Worm (Caenorhabditis elegans) whole organism, L1 larva: ENCODE results near the gene C25E10.10.
A peak's percentile ranks its signal among the peaks of the same experiment; 100 is the strongest.

Experiments
- C04F5.9 ChIP-seq: sonication (generic microtip); optimal IDR thresholded peaks from 2 replicates; lab custom pipeline; 2016; ENCODE audit warnings: missing genetic modification characterization, missing compliant biosample characterization
- C34B4.2 ChIP-seq: sonication (generic microtip); optimal IDR thresholded peaks from 2 replicates; lab custom pipeline; 2017; ENCODE audit warnings: mild to moderate bottlenecking, missing genetic modification characterization, missing compliant biosample characterization
- Y116A8C.19 ChIP-seq: sonication (generic microtip); optimal IDR thresholded peaks from 2 replicates; lab custom pipeline; 2016; ENCODE audit warnings: missing compliant biosample characterization, missing genetic modification characterization, borderline replicate concordance
- blmp-1 ChIP-seq: fragments of 150-350 bp; optimal IDR thresholded peaks from 2 replicates; lab custom pipeline; 2014; ENCODE audit warnings: missing biosample characterization, missing genetic modification characterization
- ceh-88 ChIP-seq: fragments of 200-800 bp; sonication (Bioruptor generic); IDR thresholded peaks from 2 replicates; pipeline ENCODE4 v1.3.6; 2022; ENCODE audit warnings: missing genetic modification characterization, missing compliant biosample characterization
- dpl-1 ChIP-seq, 3 experiments: fragments of 150-350 bp in 2 of 3; sonication (generic microtip) in 1 of 3; optimal IDR thresholded peaks; 2 replicates each; lab custom pipeline; 2014 to 2017; ENCODE audit warnings: missing biosample characterization in 3 of 3, missing genetic modification characterization in 3 of 3, missing genetic modification reagents in 3 of 3
- dsc-1 ChIP-seq: sonication (generic microtip); optimal IDR thresholded peaks from 2 replicates; lab custom pipeline; 2016; ENCODE audit warnings: mild to moderate bottlenecking, missing genetic modification characterization, missing compliant biosample characterization
- efl-1 ChIP-seq, 4 experiments: fragments of 150-350 bp; optimal IDR thresholded peaks in 3 of 4; peaks in 1 of 4; 1 replicate in 1 of 4; 2 replicates in 3 of 4; lab custom pipeline; 2014; ENCODE audit warnings: missing biosample characterization in 2 of 4, missing genetic modification characterization in 2 of 4, missing genetic modification reagents in 2 of 4
- elt-2 ChIP-seq: sonication (generic microtip); optimal IDR thresholded peaks from 2 replicates; lab custom pipeline; 2016; ENCODE audit warnings: missing genetic modification characterization, mild to moderate bottlenecking, inconsistent platforms, missing compliant biosample characterization, missing genetic modification reagents
- elt-3 ChIP-seq, 6 experiments: fragments of 150-350 bp in 1 of 6; sonication (generic microtip); optimal IDR thresholded peaks; 2 replicates each; lab custom pipeline; 2017 to 2018; ENCODE audit warnings: missing biosample characterization in 6 of 6, missing genetic modification characterization in 6 of 6, inconsistent platforms in 1 of 6
- fkh-10 ChIP-seq: sonication (generic microtip); optimal IDR thresholded peaks from 2 replicates; lab custom pipeline; 2017; ENCODE audit warnings: missing biosample characterization, missing genetic modification reagents, missing genetic modification characterization
- fkh-8 ChIP-seq: sonication (generic microtip); optimal IDR thresholded peaks from 2 replicates; lab custom pipeline; 2016; ENCODE audit warnings: mild to moderate bottlenecking, missing genetic modification characterization, missing compliant biosample characterization
- fos-1 ChIP-seq: fragments of 150-350 bp; optimal IDR thresholded peaks from 2 replicates; lab custom pipeline; 2014; ENCODE audit warnings: missing biosample characterization, missing genetic modification characterization
- hlh-17 ChIP-seq: fragments of 200-800 bp; sonication (Bioruptor generic); optimal IDR thresholded peaks from 2 replicates; lab custom pipeline; 2018; ENCODE audit warnings: missing genetic modification characterization, mild to moderate bottlenecking, missing compliant biosample characterization, moderate library complexity, borderline replicate concordance
- hlh-4 ChIP-seq: sonication (generic microtip); optimal IDR thresholded peaks from 2 replicates; lab custom pipeline; 2016; ENCODE audit warnings: mild to moderate bottlenecking, missing genetic modification characterization, missing compliant biosample characterization
- irx-1 ChIP-seq: sonication (generic microtip); optimal IDR thresholded peaks from 2 replicates; lab custom pipeline; 2016; ENCODE audit warnings: missing genetic modification characterization, missing compliant biosample characterization
- lin-13 ChIP-seq: fragments of 150-350 bp; optimal IDR thresholded peaks from 2 replicates; lab custom pipeline; 2014; ENCODE audit warnings: missing biosample characterization, missing genetic modification reagents, missing genetic modification characterization
- lin-14 ChIP-seq: fragments of 200-800 bp; sonication (Bioruptor generic); optimal IDR thresholded peaks from 2 replicates; lab custom pipeline; 2018; ENCODE audit warnings: mild to moderate bottlenecking, missing genetic modification characterization, moderate library complexity, missing compliant biosample characterization
- lin-15B ChIP-seq: fragments of 150-350 bp; sonication (generic microtip); optimal IDR thresholded peaks from 3 replicates; lab custom pipeline; 2014; ENCODE audit warnings: missing biosample characterization, missing genetic modification characterization
- mdl-1 ChIP-seq, 2 experiments: fragments of 150-350 bp; optimal IDR thresholded peaks; 2 replicates each; lab custom pipeline; 2014 to 2017; ENCODE audit warnings: missing biosample characterization in 2 of 2, missing genetic modification characterization in 2 of 2, inconsistent platforms in 1 of 2
- nhr-11 ChIP-seq: fragments of 150-350 bp; optimal IDR thresholded peaks from 2 replicates; lab custom pipeline; 2014; ENCODE audit warnings: missing biosample characterization, missing genetic modification characterization
- nhr-19 ChIP-seq: fragments of 200-800 bp; sonication (Bioruptor generic); conservative IDR thresholded peaks from 2 replicates; pipeline ENCODE4 v1.3.6; 2022; ENCODE audit warnings: missing genetic modification characterization, missing compliant biosample characterization
- nhr-28 ChIP-seq: fragments of 150-350 bp; optimal IDR thresholded peaks from 2 replicates; lab custom pipeline; 2014; ENCODE audit warnings: missing biosample characterization, missing genetic modification characterization
- nhr-47 ChIP-seq: sonication (generic microtip); optimal IDR thresholded peaks from 2 replicates; lab custom pipeline; 2016; ENCODE audit warnings: mild to moderate bottlenecking, missing genetic modification characterization, moderate library complexity, missing compliant biosample characterization
- nhr-71 ChIP-seq: sonication (generic microtip); optimal IDR thresholded peaks from 2 replicates; lab custom pipeline; 2016; ENCODE audit warnings: mild to moderate bottlenecking, missing genetic modification characterization, moderate library complexity, missing compliant biosample characterization
- nhr-76 ChIP-seq: sonication (generic microtip); optimal IDR thresholded peaks from 2 replicates; lab custom pipeline; 2017; ENCODE audit warnings: missing biosample characterization, missing genetic modification characterization
- pax-3 ChIP-seq: fragments of 200-800 bp; sonication (Bioruptor generic); optimal IDR thresholded peaks from 2 replicates; lab custom pipeline; 2018; ENCODE audit warnings: mild to moderate bottlenecking, missing genetic modification characterization, moderate library complexity, missing compliant biosample characterization
- rnt-1 ChIP-seq: sonication (generic microtip); optimal IDR thresholded peaks from 2 replicates; lab custom pipeline; 2016; ENCODE audit warnings: mild to moderate bottlenecking, missing genetic modification characterization, moderate library complexity, missing compliant biosample characterization
- sox-4 ChIP-seq: sonication (generic microtip); optimal IDR thresholded peaks from 2 replicates; lab custom pipeline; 2016; ENCODE audit warnings: missing genetic modification characterization, missing compliant biosample characterization
- sptf-1 ChIP-seq: fragments of 150-350 bp; optimal IDR thresholded peaks from 2 replicates; lab custom pipeline; 2014; ENCODE audit warnings: missing biosample characterization, missing genetic modification characterization
- tlp-1 ChIP-seq: fragments of 150-350 bp; optimal IDR thresholded peaks from 2 replicates; lab custom pipeline; 2014; ENCODE audit warnings: missing biosample characterization, missing genetic modification characterization
- unc-62 ChIP-seq: fragments of 150-350 bp; optimal IDR thresholded peaks from 2 replicates; lab custom pipeline; 2014; ENCODE audit warnings: missing biosample characterization, missing genetic modification reagents, missing genetic modification characterization
- xbp-1 ChIP-seq: sonication (generic microtip); optimal IDR thresholded peaks from 2 replicates; lab custom pipeline; 2016; ENCODE audit warnings: missing genetic modification characterization, missing compliant biosample characterization
- zag-1 ChIP-seq: fragments of 150-350 bp; optimal IDR thresholded peaks from 2 replicates; lab custom pipeline; 2014; ENCODE audit warnings: missing biosample characterization, missing genetic modification characterization

C25E10.10 gene

DNA sequence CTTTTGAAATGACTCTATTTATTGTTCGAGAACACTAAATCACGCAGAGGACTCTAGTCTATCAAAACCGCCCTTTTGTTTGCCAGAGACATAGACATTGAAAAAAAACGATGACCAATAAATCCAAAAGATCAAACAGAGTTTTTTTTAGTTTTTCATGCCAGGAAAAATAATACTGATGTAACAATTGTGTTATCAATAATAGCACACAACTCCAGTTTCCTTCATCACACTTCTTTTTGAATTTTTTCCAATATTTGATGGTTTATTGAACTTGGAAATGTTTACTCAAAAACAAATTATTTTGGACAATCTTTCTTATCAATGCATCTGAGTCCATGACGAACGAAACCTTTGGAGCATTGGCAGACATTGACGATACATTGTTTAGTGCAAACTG, 2.2 kb downstream of the C25E10.10 start, which contains the start of gene C25E10.8:
TSS of gene C25E10.8 (minus strand) at position 101 of the 400 bp plus-strand sequence.
- no peak for TF ChIP-seq hlh-17 (GFP tag; lab: Kevin White, UChicago)
- TF ChIP-seq dsc-1: no peak
- no peak for TF ChIP-seq nhr-76 (tag; lab: Kevin White, UChicago)
- TF ChIP-seq xbp-1 (tag; lab: Kevin White, UChicago): no peak
- no peak for TF ChIP-seq Y116A8C.19 (tag; lab: Kevin White, UChicago)
- no peak for TF ChIP-seq elt-2 (tag; lab: Kevin White, UChicago)
- TF ChIP-seq sptf-1 (tag; lab: Kevin White, UChicago): no peak
- no peak for TF ChIP-seq fkh-8 (tag; lab: Kevin White, UChicago)
- no peak for TF ChIP-seq tlp-1 (tag; lab: Kevin White, UChicago)
- no peak for TF ChIP-seq fos-1 (tag; lab: Kevin White, UChicago)
- TF ChIP-seq blmp-1 (tag; lab: Kevin White, UChicago): no peak
- no peak for TF ChIP-seq ceh-88 (GFP tag; lab: Robert Waterston, UW)
- no peak for TF ChIP-seq C04F5.9
- no peak for TF ChIP-seq zag-1 (tag; lab: Kevin White, UChicago)
- TF ChIP-seq lin-15B (tag; lab: Kevin White, UChicago): no peak
- TF ChIP-seq nhr-28 (tag; lab: Kevin White, UChicago): no peak
- TF ChIP-seq, all 84 proteins: peak for 0

DNA sequence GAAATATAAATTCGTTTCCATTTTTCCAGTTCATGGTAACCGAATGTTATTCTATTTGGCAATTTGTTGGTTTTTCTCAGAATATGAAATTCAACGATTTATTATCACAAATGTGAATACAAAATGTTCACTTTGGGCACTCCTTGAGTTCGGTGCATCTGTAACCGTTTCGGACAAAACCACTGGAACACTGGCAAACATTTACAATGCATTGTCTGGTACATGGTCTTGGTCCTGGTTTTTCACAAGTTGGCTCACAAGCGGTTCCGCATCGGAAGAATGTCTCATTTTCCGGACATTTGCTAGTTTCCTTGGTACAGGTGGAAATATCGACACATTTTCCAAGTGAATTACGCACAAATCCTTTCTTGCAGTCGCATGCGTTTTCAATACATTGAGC, 2.9 kb downstream of the C25E10.10 start:
- TF ChIP-seq hlh-4 (tag; lab: Kevin White, UChicago) (peak; percentile 70), lin-13 (GFP tag; lab: Kevin White, UChicago) (no peak)
- TF ChIP-seq, all 84 proteins: peak for 1

DNA sequence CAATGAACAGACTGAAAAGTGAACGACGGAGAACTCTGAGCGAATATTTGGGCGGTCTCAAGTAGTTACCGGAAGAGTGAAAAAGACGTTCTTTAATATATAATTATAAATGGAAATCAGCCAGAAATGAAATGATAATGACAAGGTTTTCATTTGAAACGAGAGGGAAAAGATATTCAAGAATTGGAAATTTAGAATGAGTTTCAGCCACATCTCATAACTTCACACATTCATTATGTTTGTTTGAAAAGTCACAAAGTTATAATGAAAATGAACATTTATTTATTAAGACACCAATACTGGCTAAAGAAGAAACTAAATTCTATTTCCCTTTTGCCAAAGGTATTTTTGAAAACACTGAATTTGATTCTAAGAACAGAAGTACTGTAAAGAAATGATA, 5.1 kb downstream of the C25E10.10 start, which contains the start of gene C25E10.7:
TSS of gene C25E10.7 (minus strand) at position 101 of the 400 bp plus-strand sequence.
- TF ChIP-seq dpl-1 (GFP tag; optimal IDR thresholded peaks at IDR 0.05; lab: Kevin White, UChicago) (no peak), efl-1 (optimal IDR thresholded peaks at IDR 0.05; lab: Kevin White, UChicago) (no peak), efl-1 (GFP tag; optimal IDR thresholded peaks at IDR 0.05 in 1 of 2; lab: Kevin White, UChicago) (peak in 1 of 2 experiments; percentile 40)

DNA sequence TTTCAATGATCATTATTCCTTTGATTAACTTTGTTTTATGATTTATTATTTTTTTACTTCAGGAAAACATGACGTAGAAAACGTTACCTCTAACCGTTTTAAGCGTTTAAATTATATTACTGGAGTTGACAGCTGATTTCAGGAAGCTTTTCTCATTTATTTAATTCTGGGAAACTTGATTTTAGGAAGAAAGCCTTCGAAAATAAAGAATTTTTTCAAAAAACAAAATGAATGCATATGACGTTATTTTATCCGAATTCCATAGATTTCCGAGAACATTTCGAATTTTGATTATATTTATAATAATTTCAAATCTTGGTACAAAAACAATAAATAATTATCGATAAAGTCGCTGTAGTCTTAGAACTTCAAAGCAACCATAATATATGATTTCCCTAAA, 6.9 kb downstream of the C25E10.10 start:
- TF ChIP-seq elt-3 (tag; optimal IDR thresholded peaks at IDR 0.05; lab: Kevin White, UChicago) (no peak), hlh-4 (tag; lab: Kevin White, UChicago) (peak; percentile 97), nhr-47 (tag; lab: Kevin White, UChicago) (peak; percentile 31), nhr-71 (tag; lab: Kevin White, UChicago) (peak; percentile 32)

DNA sequence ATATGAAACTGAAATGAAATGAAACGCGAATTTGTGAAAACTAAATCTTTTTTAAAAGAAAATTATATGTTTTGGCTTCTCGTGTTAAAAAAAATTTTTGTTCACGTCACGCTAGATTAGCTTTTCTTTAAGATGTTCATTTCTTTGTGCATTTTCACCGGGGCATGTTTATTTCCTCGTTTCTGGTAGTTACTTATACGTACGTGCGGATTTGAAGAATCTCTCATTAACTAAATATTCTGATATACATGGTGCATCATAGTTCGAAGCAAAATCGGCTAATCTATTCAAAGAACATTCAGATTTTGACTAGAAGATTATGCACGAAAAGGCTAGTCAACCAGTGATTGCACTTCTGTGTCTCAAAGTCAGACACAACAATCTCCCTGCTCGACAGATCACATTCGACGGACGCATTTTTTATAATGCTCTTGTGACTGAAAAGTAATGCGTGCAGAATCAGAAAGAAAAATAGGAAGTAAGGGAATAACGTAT, 8.6 kb downstream of the C25E10.10 start, which contains the start of gene C25E10.17:
TSS of gene C25E10.17 (minus strand) at position 51 of the 495 bp plus-strand sequence.
- TF ChIP-seq sox-4 (tag; lab: Kevin White, UChicago): peak; percentile 58
- peak; percentile 67 for TF ChIP-seq dsc-1
- TF ChIP-seq nhr-47 (tag; lab: Kevin White, UChicago): peak; percentile 43
- no peak for TF ChIP-seq dpl-1 (GFP tag; optimal IDR thresholded peaks at IDR 0.05; lab: Kevin White, UChicago)
- no peak for TF ChIP-seq fkh-10 (GFP tag; lab: Kevin White, UChicago)
- TF ChIP-seq nhr-11 (tag; lab: Kevin White, UChicago): peak; percentile 37
- no peak for TF ChIP-seq C34B4.2 (tag; lab: Kevin White, UChicago)
- no peak for TF ChIP-seq C04F5.9
- TF ChIP-seq pax-3 (tag; lab: Kevin White, UChicago): peak; percentile 44
- peak; percentile 13 for TF ChIP-seq lin-14 (GFP tag; lab: Kevin White, UChicago)
- TF ChIP-seq irx-1 (tag; lab: Kevin White, UChicago): no peak
- peak; percentile 89 for TF ChIP-seq fkh-8 (tag; lab: Kevin White, UChicago)
- peak; percentile 42 for TF ChIP-seq nhr-71 (tag; lab: Kevin White, UChicago)
- TF ChIP-seq mdl-1 (tag; optimal IDR thresholded peaks at IDR 0.05; lab: Kevin White, UChicago): no peak
- TF ChIP-seq unc-62 (GFP tag; lab: Kevin White, UChicago): no peak
- no peak for TF ChIP-seq nhr-19 (GFP tag; lab: Robert Waterston, UW)
- TF ChIP-seq zag-1 (tag; lab: Kevin White, UChicago): no peak
- TF ChIP-seq sptf-1 (tag; lab: Kevin White, UChicago): no peak
- no peak for TF ChIP-seq rnt-1 (tag; lab: Kevin White, UChicago)
